Worm (Caenorhabditis elegans): ENCODE results near the gene srsx-5.

Gene srsx-5

DNA sequence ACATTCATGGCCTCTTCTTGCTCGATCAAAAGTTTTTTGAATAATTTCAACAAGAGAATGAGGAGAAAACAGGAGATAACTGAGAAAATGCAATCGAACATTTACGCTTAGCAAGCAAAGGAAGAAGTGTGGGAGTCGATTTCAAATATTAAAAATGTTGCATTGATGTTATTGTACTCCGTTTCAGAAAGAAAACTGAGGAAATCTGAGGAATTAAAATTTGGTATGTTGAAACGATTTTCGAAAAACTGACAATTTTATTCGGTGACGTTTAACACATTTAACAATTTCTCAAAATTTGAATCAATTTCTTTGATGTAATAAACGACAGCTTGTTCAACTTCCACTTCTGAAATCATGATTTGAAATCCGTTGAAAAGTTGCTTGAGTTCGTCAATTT is 25.8 kb downstream of the srsx-5 start, which contains the start of gene F26D11.13:
TSS of gene F26D11.13 (minus strand) at position 101 of the 400 bp plus-strand sequence.
- no peak for TF ChIP-seq unc-62 (GFP tag; optimal IDR thresholded peaks at IDR 0.05)

DNA sequence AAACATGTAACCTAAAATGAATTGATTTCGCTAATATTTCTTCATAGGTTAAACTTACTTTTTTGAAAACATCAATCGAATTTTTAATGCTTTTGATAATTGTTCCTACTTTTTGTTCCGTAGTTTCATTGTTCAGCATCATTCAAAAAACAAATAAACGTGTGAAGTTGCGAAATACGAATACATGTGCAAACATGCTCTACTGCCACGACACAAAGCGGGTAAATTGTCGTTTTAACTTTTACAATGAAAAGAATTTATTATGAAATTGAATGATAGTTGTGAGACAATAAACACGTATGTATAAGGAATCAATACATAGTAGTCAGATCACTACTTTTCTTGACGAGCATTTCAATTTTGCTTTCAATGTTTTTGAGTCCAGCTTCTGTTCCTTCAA is 26.4 kb downstream of the srsx-5 start, which contains the start of gene F26D11.12:
TSS of gene F26D11.12 (minus strand) at position 145 of the 400 bp plus-strand sequence.
- TF ChIP-seq unc-62 (GFP tag; optimal IDR thresholded peaks at IDR 0.05) = no peak

DNA sequence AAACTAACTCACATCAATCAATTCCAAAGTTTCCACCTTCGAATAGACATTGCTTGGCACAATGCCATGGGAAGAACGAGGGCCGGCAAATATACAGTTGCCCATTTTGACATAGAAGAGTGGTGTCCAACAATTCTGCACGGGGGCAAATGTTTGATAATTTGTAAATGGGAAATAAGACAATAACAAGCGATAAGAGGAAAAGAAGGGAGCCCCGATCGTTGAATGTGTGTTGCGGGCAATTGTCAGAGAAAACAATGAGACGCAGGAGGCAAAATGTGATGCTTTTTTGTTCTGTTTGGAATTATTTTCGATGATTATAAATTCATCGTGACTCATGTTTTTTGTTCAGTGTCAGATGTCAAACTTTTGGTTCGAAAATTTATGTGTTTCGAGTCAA is 27.5 kb downstream of the srsx-5 start, which contains the start of gene pals-34:
TSS of gene pals-34 (minus strand) at position 280 of the 400 bp plus-strand sequence.
- no peak for TF ChIP-seq unc-62 (GFP tag; optimal IDR thresholded peaks at IDR 0.05)

DNA sequence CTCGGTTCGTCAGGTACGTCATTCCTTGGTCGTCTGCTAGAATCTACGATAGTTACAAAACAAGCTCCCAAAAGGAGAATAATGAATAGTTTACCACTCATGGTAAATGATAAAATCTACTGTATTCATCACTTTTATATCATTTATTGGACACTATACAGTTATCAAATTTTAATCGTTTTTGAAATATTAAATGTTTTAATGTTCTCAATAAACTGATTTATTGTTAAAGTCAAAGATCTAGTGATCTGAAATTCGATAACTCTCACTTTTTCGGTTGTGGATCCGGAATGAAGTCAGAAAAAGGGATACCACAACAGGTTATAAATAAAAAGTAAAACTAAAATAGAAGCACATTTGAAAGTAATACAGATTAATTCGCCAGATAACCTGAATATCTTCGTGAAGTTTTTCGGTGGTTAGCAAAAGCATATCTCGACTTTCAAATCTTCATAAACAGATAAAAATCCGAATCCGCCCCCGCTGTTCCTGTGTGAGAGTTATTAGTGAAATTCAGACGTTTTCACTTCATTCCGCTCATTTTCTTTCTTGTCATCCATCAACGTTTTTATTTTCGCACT is 30.1 kb downstream of the srsx-5 start, which contains the start of the genes clec-217 and F26D11.2:
TSS of gene clec-217 (minus strand) at position 101 of the 581 bp plus-strand sequence.
TSS of gene F26D11.2 (plus strand) at position 531 of the 581 bp plus-strand sequence.
- no peak for TF ChIP-seq unc-62 (GFP tag; optimal IDR thresholded peaks at IDR 0.05)

DNA sequence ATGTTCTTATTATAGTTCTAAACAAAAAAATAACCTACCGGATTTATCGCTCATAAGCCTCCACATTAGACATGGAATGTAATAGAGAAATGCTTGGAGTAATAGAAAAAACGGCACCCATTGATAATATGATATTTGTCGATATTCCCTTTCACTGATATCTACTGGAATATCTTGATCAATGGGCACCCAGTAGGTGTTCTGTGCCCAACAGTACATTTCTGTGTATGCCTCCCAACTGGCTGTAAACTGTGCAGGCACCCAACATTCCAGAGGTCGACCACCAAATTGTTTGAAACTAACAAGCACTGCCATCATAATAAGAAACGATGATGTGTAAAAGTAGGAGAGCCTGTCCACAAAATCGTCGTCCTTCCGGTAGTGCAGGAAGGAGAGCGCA is 35.7 kb downstream of the srsx-5 start:
- TF ChIP-seq unc-62 (GFP tag; optimal IDR thresholded peaks at IDR 0.05) = no peak

DNA sequence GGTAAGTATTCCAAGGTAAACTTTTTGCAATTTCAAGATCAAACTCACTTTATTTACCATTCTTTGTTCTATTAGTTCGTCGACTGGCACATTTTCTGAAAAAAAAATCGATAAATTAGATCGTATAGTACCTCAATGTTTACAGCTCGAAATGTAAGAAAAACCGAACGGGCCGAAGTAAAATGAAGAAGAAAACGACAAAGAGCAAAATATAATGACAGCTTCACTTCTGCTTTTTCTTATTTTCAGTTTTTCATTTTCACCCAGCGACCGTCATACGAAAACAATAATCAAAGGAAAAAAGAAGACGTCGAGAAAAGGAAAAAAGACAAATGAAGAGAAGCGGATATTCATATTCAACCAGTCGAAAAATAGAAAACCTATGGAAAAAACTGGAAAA is 40.3 kb downstream of the srsx-5 start, which contains the start of gene che-7:
TSS of gene che-7 (minus strand) at position 101 of the 400 bp plus-strand sequence.
- TF ChIP-seq unc-62 (GFP tag; optimal IDR thresholded peaks at IDR 0.05) = no peak

DNA sequence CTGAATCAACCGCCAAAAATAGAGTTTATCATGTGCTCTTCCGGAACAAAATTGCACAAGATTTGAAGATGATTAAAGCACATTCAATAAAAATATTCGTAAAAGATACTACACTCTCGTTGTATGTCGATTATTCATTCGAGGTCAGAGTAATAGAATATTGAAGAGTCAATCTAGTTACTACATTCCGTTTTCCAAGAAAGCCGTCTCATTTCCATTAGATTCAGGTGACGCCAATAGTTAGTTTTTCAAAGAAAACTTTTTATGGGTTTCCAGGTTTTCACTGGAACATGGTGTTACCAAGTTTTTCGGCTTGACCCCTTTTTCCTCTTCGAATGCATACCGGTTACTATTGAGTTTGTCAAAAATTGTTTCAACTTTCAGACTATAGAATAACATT is 41.8 kb downstream of the srsx-5 start:
- no peak for TF ChIP-seq unc-62 (GFP tag; optimal IDR thresholded peaks at IDR 0.05)

DNA sequence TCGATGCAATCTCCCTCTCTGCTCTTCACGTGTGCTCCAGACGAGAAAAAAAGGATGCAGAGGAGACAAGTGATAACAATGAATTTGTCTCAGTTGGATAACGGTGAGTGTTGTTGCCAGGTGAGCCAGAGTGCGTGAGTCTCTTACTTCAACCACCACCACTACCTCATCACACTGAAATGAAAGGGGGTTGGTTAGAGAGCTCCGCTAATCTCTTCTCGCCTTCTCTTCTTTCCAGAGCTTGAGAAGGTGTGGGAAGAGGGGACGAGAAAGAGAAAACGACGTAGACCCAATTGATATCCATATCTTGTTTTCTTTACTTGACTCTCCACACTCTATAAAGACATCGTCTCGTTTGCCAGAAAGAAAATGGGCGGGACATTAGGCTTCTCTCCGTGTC is 42.6 kb downstream of the srsx-5 start:
- no peak for TF ChIP-seq unc-62 (GFP tag; optimal IDR thresholded peaks at IDR 0.05)

DNA sequence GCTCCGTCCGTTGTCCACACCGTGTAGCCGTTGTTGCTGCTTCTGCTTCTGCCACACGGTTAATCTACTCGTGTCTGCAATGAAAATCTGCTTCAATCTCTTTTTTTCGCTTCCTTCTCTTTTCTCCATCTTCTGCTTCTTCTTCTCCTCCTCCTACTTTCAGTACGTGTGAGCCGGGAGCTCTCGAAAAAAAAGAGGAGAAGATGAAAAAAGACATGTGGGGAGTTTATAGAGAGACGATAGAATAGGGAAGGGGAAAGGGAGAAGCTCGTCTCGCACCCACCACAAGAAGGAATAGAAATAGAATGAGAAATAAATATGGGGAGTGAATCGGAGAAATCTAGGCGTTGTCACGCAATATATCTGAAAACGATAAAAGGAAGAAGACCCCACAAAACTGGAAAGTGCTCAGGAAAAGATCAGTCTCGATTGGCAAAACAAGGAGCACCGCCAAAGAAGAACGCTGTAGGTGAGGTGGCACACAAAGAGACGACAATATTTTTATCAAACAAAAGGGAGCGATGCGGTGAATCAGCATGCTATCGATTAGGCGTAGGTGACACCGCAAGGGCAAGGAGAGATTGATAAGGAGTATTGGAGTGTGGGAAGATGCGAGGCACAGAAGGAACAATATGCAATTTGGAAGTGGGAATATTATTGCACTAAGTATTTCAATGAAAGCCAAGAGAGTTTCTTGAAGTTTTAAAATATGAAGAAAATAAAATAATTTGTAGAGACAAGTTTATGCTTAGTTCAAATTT is 49.1 kb downstream of the srsx-5 start, which contains the start of gene let-413:
TSS of gene let-413 (minus strand) at position 76 of the 761 bp plus-strand sequence.
- no peak for TF ChIP-seq unc-62 (GFP tag; optimal IDR thresholded peaks at IDR 0.05)

DNA sequence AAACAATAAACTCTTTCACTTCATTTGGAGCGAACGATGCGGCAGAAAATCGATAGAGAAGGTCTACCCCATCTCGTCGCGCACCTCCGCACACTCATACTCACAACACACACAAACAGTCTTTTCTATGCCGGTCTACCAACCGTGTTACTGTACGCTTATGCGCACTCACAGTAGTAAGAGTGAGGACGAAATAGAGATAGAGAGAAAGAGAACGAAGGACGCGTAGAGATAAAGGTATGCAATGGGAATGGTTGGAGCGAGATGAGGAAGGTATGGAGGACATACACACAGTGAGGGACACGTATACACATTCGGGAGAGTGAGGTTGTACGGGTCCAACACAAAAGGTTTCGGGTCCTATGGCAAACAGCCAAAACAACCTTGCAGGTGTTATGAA is 50.0 kb downstream of the srsx-5 start:
- TF ChIP-seq unc-62 (GFP tag; optimal IDR thresholded peaks at IDR 0.05) = no peak

Data from whole organism, dauer.